Worm (Caenorhabditis elegans) whole organism, L3 larva: Measurements from ENCODE around the gene taf-13.

ENCODE experiments used
- pha-4 ChIP-seq: fragments of 150-350 bp; optimal IDR thresholded peaks from 2 replicates; lab custom pipeline; 2014; ENCODE audit warnings: missing biosample characterization, missing genetic modification reagents, missing genetic modification characterization
- zag-1 ChIP-seq: fragments of 150-350 bp; optimal IDR thresholded peaks from 2 replicates; lab custom pipeline; 2014; ENCODE audit warnings: missing biosample characterization, missing genetic modification characterization

- no peak for TF ChIP-seq pha-4 (tag; lab: Kevin White, UChicago)
- no peak for TF ChIP-seq zag-1 (tag; lab: Kevin White, UChicago)
These were observed 8.9 kb downstream of the taf-13 start, which contains the start of gene C14A4.7 for ce11 chrII:10596462-10596861.
